Worm (Caenorhabditis elegans) whole organism, late embryonic: Measurements from ENCODE around the gene unc-7.

Experiments
- ahr-1 ChIP-seq: sonication (generic microtip); optimal IDR thresholded peaks from 2 replicates; lab custom pipeline; 2016; ENCODE audit warnings: missing genetic modification characterization, missing compliant biosample characterization
- ceh-45 ChIP-seq: fragments of 200-800 bp; sonication (Bioruptor generic); IDR thresholded peaks from 2 replicates; pipeline ENCODE4 v1.3.6; 2022; ENCODE audit warnings: missing genetic modification reagents, missing genetic modification characterization, missing compliant biosample characterization
- ceh-48 ChIP-seq: sonication (generic microtip); optimal IDR thresholded peaks from 2 replicates; lab custom pipeline; 2016; ENCODE audit warnings: missing genetic modification characterization, inconsistent platforms, missing compliant biosample characterization
- nfya-1 ChIP-seq: sonication (generic microtip); optimal IDR thresholded peaks from 2 replicates; lab custom pipeline; 2017; ENCODE audit warnings: missing genetic modification characterization, mild to moderate bottlenecking, missing compliant biosample characterization, antibody characterized with exemption, moderate library complexity
- odd-2 ChIP-seq: sonication (generic microtip); optimal IDR thresholded peaks from 2 replicates; lab custom pipeline; 2017; ENCODE audit warnings: antibody characterized with exemption, mild to moderate bottlenecking, missing genetic modification characterization, missing compliant biosample characterization
- pax-1 ChIP-seq: fragments of 150-350 bp; optimal IDR thresholded peaks from 2 replicates; lab custom pipeline; 2014; ENCODE audit warnings: missing biosample characterization, missing genetic modification characterization
- pha-4 ChIP-seq: fragments of 150-350 bp; optimal IDR thresholded peaks from 2 replicates; lab custom pipeline; 2018; ENCODE audit warnings: missing biosample characterization, missing genetic modification reagents, missing genetic modification characterization
- tbx-2 ChIP-seq: sonication (generic microtip); optimal IDR thresholded peaks from 2 replicates; lab custom pipeline; 2016; ENCODE audit warnings: missing genetic modification characterization, missing compliant biosample characterization

- TF ChIP-seq tbx-2 (tag; lab: Kevin White, UChicago), result no peak
- TF ChIP-seq odd-2 (tag; lab: Kevin White, UChicago), result no peak
- TF ChIP-seq ceh-48, result no peak
- TF ChIP-seq ahr-1, result no peak
- no peak for TF ChIP-seq pax-1 (tag; lab: Kevin White, UChicago)
- no peak for TF ChIP-seq pha-4 (tag; lab: Kevin White, UChicago)
- no peak for TF ChIP-seq nfya-1 (tag; lab: Kevin White, UChicago)
- TF ChIP-seq ceh-45, result no peak
Measured at ce11 chrX:15157854-15158253, 10.3 kb upstream of the unc-7 start.
